Fruit fly (Drosophila melanogaster): ENCODE measurements around the gene Sfp84E.
A peak's percentile ranks its signal among the peaks of the same experiment; 100 is the strongest.

The Sfp84E gene

DNA sequence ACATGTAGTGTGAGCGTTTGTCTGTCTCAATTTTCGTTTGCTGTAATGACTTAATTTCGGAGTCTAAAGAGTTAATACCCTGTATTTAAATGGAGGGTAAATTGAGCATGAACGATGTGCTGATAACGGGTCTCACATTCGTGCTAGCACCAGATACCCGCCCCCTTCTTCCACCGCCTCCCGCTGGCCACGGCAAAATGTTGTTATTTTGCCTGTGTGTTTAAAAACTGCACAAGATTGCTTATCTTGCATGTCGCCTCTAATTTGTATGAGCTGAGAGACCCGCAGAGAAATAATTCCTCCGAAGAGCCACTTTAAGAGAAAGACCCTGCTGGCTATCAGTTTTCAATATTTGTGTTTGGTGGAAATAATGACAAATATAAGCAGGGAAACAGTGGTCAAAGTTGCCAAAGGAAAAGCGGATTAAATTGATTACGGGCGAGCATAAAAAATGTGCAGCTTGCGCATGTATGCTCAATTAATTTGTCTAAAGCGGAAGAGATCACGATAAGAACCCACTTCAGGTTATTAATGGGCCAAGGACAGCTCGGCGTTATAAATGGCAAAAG lies 15.3 kb downstream of the Sfp84E start:
- TF ChIP-seq CG17801 (GFP tag; optimal IDR thresholded peaks at IDR 0.05; ENCODE audit: partially characterized antibody), result no peak

DNA sequence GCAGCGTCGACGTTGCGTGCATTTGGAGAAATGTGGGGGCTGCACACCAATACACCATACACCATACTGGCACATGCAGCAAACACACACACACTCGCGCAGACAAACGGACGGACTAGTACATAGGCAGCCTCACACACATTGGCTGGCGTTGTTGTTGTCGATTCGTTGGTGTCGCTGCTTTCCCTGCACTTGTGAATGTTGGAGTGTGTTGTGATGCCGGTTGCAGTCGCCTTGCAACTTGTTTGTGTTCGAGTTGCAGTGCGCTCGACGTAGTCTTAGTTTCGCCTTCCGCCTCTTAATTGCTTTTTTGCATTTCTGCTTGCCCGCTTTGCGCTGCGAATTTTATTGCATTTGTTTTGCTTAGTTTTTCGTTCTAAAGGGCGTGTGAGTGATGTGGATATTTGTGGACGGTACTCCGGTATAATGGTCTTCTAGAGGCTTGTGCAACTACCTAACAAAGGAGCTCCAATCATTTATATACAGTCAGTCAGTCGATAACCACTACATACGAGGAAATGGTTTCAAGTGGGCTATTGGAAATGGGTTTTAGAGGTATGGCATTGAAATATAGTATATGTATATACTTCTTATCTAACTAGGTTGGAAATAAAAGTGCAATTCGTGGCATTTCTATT lies 16.5 kb downstream of the Sfp84E start:
- TF ChIP-seq CG17801 (GFP tag; optimal IDR thresholded peaks at IDR 0.05; ENCODE audit: partially characterized antibody), result no peak

- no peak for TF ChIP-seq CG17801 (GFP tag; optimal IDR thresholded peaks at IDR 0.05; ENCODE audit: partially characterized antibody)
These were observed 17.2 kb downstream of the Sfp84E start for dm6 chr3R:7962778-7963494.

- no peak for TF ChIP-seq CG17801 (GFP tag; optimal IDR thresholded peaks at IDR 0.05; ENCODE audit: partially characterized antibody)
These were observed 18.8 kb downstream of the Sfp84E start for dm6 chr3R:7961348-7961747.

- TF ChIP-seq CG17801 (GFP tag; optimal IDR thresholded peaks at IDR 0.05; ENCODE audit: partially characterized antibody), result no peak
These were observed 23.1 kb downstream of the Sfp84E start for dm6 chr3R:7957008-7957407.

dm6 chr3R:7954477-7954876 lies 25.6 kb downstream of the Sfp84E start:
- no peak for TF ChIP-seq CG17801 (GFP tag; optimal IDR thresholded peaks at IDR 0.05; ENCODE audit: partially characterized antibody)

dm6 chr3R:7953041-7953788 lies 26.9 kb downstream of the Sfp84E start:
- no peak for TF ChIP-seq CG17801 (GFP tag; optimal IDR thresholded peaks at IDR 0.05; ENCODE audit: partially characterized antibody)

DNA sequence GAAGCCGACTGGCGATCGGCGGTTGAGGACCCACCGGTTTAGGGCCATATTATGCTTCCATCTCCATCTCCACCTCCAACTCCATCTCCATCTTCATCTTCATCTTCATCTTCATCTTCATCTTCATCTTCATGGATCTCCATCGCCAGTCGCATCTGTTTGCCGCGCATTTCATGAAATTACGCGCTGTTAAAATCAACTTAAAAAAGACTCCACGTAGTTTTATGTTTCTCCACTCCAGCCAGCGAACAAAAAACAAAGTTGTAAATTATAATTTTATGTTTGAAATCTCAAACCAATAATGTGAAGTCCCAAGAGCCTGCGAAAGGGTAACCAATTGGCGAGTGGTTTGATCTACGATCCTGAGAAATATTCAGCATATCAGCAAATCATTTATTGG lies 30.0 kb downstream of the Sfp84E start:
- no peak for TF ChIP-seq CG17801 (GFP tag; optimal IDR thresholded peaks at IDR 0.05; ENCODE audit: partially characterized antibody)

- peak; percentile 47 for TF ChIP-seq CG17801 (GFP tag; optimal IDR thresholded peaks at IDR 0.05; ENCODE audit: partially characterized antibody)
These were observed 32.8 kb downstream of the Sfp84E start for dm6 chr3R:7947349-7947748.

- no peak for TF ChIP-seq CG17801 (GFP tag; optimal IDR thresholded peaks at IDR 0.05; ENCODE audit: partially characterized antibody)
These were observed 35.3 kb downstream of the Sfp84E start for dm6 chr3R:7944699-7945349.

DNA sequence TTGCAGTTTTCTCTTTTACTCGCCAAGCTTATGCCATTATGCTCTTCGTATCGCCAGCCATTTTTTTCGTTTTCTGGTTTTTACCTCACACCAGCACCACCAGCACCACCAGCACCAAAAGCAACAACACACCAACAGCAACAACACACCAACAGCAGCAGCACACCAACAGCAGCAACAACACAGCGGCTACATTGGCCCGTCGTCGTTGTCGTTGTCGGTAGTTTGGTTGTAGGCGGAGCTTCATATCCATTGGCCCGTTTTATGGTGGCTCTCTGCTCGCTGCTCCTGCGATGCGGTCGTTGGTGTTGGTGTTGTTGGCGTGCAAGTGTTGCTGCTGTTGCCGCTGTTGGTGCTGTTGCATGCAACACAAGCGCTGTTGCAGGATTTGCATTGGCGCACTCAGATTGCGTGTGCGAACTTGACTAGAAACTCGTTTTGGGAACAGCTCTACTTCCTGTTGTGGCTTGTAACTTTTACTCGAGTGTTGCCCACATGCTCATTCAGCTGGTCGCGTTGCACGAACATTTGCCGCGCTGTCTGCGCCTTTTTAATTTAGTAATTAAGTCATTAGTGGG lies 43.2 kb downstream of the Sfp84E start:
- peak; percentile 7 for TF ChIP-seq CG17801 (GFP tag; optimal IDR thresholded peaks at IDR 0.05; ENCODE audit: partially characterized antibody)
